Worm (Caenorhabditis elegans) whole organism, L1 larva: ENCODE measurements around the gene pap-1.

Experiments used
- C16A3.4 ChIP-seq: fragments of 150-350 bp; optimal IDR thresholded peaks from 2 replicates; lab custom pipeline; 2014; ENCODE audit warnings: missing biosample characterization, missing genetic modification characterization
- C34B4.2 ChIP-seq: sonication (generic microtip); optimal IDR thresholded peaks from 2 replicates; lab custom pipeline; 2017; ENCODE audit warnings: mild to moderate bottlenecking, missing genetic modification characterization, missing compliant biosample characterization
- aha-1 ChIP-seq: fragments of 150-350 bp; optimal IDR thresholded peaks from 2 replicates; lab custom pipeline; 2014; ENCODE audit warnings: missing biosample characterization, missing genetic modification characterization
- aly-2 ChIP-seq: fragments of 150-350 bp; optimal IDR thresholded peaks from 2 replicates; lab custom pipeline; 2014; ENCODE audit warnings: missing biosample characterization, missing genetic modification characterization
- blmp-1 ChIP-seq: fragments of 150-350 bp; optimal IDR thresholded peaks from 2 replicates; lab custom pipeline; 2014; ENCODE audit warnings: missing biosample characterization, missing genetic modification characterization
- ceh-63 ChIP-seq: fragments of 200-800 bp; sonication (Bioruptor generic); optimal IDR thresholded peaks from 2 replicates; lab custom pipeline; 2018; ENCODE audit warnings: mild to moderate bottlenecking, missing genetic modification characterization, missing compliant biosample characterization
- ceh-82 ChIP-seq, 3 experiments: fragments of 150-350 bp in 1 of 3; sonication (generic microtip) in 2 of 3; optimal IDR thresholded peaks; 2 replicates each; lab custom pipeline; 2014 to 2017; ENCODE audit warnings: missing biosample characterization in 3 of 3, missing genetic modification characterization in 3 of 3
- ceh-88 ChIP-seq: fragments of 200-800 bp; sonication (Bioruptor generic); IDR thresholded peaks from 2 replicates; pipeline ENCODE4 v1.3.6; 2022; ENCODE audit warnings: missing genetic modification characterization, missing compliant biosample characterization
- ces-1 ChIP-seq: fragments of 150-350 bp; optimal IDR thresholded peaks from 2 replicates; lab custom pipeline; 2014; ENCODE audit warnings: missing biosample characterization, missing genetic modification reagents, missing genetic modification characterization
- dpl-1 ChIP-seq, 3 experiments: fragments of 150-350 bp in 2 of 3; sonication (generic microtip) in 1 of 3; optimal IDR thresholded peaks; 2 replicates each; lab custom pipeline; 2014 to 2017; ENCODE audit warnings: missing biosample characterization in 3 of 3, missing genetic modification characterization in 3 of 3, missing genetic modification reagents in 3 of 3
- efl-1 ChIP-seq, 4 experiments: fragments of 150-350 bp; optimal IDR thresholded peaks in 3 of 4; peaks in 1 of 4; 1 replicate in 1 of 4; 2 replicates in 3 of 4; lab custom pipeline; 2014; ENCODE audit warnings: missing biosample characterization in 2 of 4, missing genetic modification characterization in 2 of 4, missing genetic modification reagents in 2 of 4
- egl-13 ChIP-seq: sonication (generic microtip); optimal IDR thresholded peaks from 2 replicates; lab custom pipeline; 2016; ENCODE audit warnings: missing genotype, missing genetic modification reagents, missing genetic modification characterization, missing compliant biosample characterization
- elt-2 ChIP-seq: sonication (generic microtip); optimal IDR thresholded peaks from 2 replicates; lab custom pipeline; 2016; ENCODE audit warnings: missing genetic modification characterization, mild to moderate bottlenecking, inconsistent platforms, missing compliant biosample characterization, missing genetic modification reagents
- fkh-8 ChIP-seq: sonication (generic microtip); optimal IDR thresholded peaks from 2 replicates; lab custom pipeline; 2016; ENCODE audit warnings: mild to moderate bottlenecking, missing genetic modification characterization, missing compliant biosample characterization
- fos-1 ChIP-seq: fragments of 150-350 bp; optimal IDR thresholded peaks from 2 replicates; lab custom pipeline; 2014; ENCODE audit warnings: missing biosample characterization, missing genetic modification characterization
- grh-1 ChIP-seq: fragments of 200-800 bp; sonication (Bioruptor generic); IDR thresholded peaks from 2 replicates; pipeline ENCODE4 v1.3.6; 2022; ENCODE audit warnings: missing genetic modification reagents, missing genetic modification characterization, missing compliant biosample characterization
- irx-1 ChIP-seq: sonication (generic microtip); optimal IDR thresholded peaks from 2 replicates; lab custom pipeline; 2016; ENCODE audit warnings: missing genetic modification characterization, missing compliant biosample characterization
- lin-13 ChIP-seq: fragments of 150-350 bp; optimal IDR thresholded peaks from 2 replicates; lab custom pipeline; 2014; ENCODE audit warnings: missing biosample characterization, missing genetic modification reagents, missing genetic modification characterization
- lin-39 ChIP-seq: fragments of 150-350 bp; optimal IDR thresholded peaks from 2 replicates; lab custom pipeline; 2014; ENCODE audit warnings: missing biosample characterization, missing genetic modification reagents, missing genetic modification characterization
- lir-3 ChIP-seq: sonication (generic microtip); optimal IDR thresholded peaks from 2 replicates; lab custom pipeline; 2016; ENCODE audit warnings: mild to moderate bottlenecking, missing genetic modification characterization, moderate library complexity, missing compliant biosample characterization; ENCODE audit not compliant: poor library complexity
- lsy-2 ChIP-seq, 2 experiments: fragments of 150-350 bp; optimal IDR thresholded peaks; 2 replicates each; lab custom pipeline; 2014; ENCODE audit warnings: missing biosample characterization in 2 of 2, missing genetic modification characterization in 2 of 2
- mdl-1 ChIP-seq, 2 experiments: fragments of 150-350 bp; optimal IDR thresholded peaks; 2 replicates each; lab custom pipeline; 2014 to 2017; ENCODE audit warnings: missing biosample characterization in 2 of 2, missing genetic modification characterization in 2 of 2, inconsistent platforms in 1 of 2
- mep-1 ChIP-seq: fragments of 150-350 bp; optimal IDR thresholded peaks from 2 replicates; lab custom pipeline; 2014; ENCODE audit warnings: missing biosample characterization, missing genetic modification characterization
- nhr-20 ChIP-seq: sonication (generic microtip); optimal IDR thresholded peaks from 2 replicates; lab custom pipeline; 2016; ENCODE audit warnings: mild to moderate bottlenecking, missing genetic modification characterization, missing compliant biosample characterization
- nhr-237 ChIP-seq: fragments of 150-350 bp; optimal IDR thresholded peaks from 2 replicates; lab custom pipeline; 2014; ENCODE audit warnings: missing biosample characterization, missing genetic modification characterization
- nhr-28 ChIP-seq: fragments of 150-350 bp; optimal IDR thresholded peaks from 2 replicates; lab custom pipeline; 2014; ENCODE audit warnings: missing biosample characterization, missing genetic modification characterization
- nhr-47 ChIP-seq: sonication (generic microtip); optimal IDR thresholded peaks from 2 replicates; lab custom pipeline; 2016; ENCODE audit warnings: mild to moderate bottlenecking, missing genetic modification characterization, moderate library complexity, missing compliant biosample characterization
- pax-3 ChIP-seq: fragments of 200-800 bp; sonication (Bioruptor generic); optimal IDR thresholded peaks from 2 replicates; lab custom pipeline; 2018; ENCODE audit warnings: mild to moderate bottlenecking, missing genetic modification characterization, moderate library complexity, missing compliant biosample characterization
- pqm-1 ChIP-seq: sonication (generic microtip); optimal IDR thresholded peaks from 3 replicates; lab custom pipeline; 2017; ENCODE audit warnings: missing biosample characterization, missing genetic modification characterization
- rnt-1 ChIP-seq: sonication (generic microtip); optimal IDR thresholded peaks from 2 replicates; lab custom pipeline; 2016; ENCODE audit warnings: mild to moderate bottlenecking, missing genetic modification characterization, moderate library complexity, missing compliant biosample characterization
- sox-4 ChIP-seq: sonication (generic microtip); optimal IDR thresholded peaks from 2 replicates; lab custom pipeline; 2016; ENCODE audit warnings: missing genetic modification characterization, missing compliant biosample characterization
- sptf-1 ChIP-seq: fragments of 150-350 bp; optimal IDR thresholded peaks from 2 replicates; lab custom pipeline; 2014; ENCODE audit warnings: missing biosample characterization, missing genetic modification characterization
- sup-37 ChIP-seq: fragments of 200-800 bp; sonication (Bioruptor generic); optimal IDR thresholded peaks from 2 replicates; lab custom pipeline; 2018; ENCODE audit warnings: mild to moderate bottlenecking, missing genetic modification characterization, missing compliant biosample characterization
- swsn-7 ChIP-seq: sonication (generic microtip); optimal IDR thresholded peaks from 2 replicates; lab custom pipeline; 2016; ENCODE audit warnings: missing genetic modification characterization, missing compliant biosample characterization
- tbx-2 ChIP-seq: sonication (generic microtip); optimal IDR thresholded peaks from 2 replicates; lab custom pipeline; 2016; ENCODE audit warnings: missing genetic modification characterization, missing compliant biosample characterization
- tlp-1 ChIP-seq: fragments of 150-350 bp; optimal IDR thresholded peaks from 2 replicates; lab custom pipeline; 2014; ENCODE audit warnings: missing biosample characterization, missing genetic modification characterization
- unc-130 ChIP-seq: fragments of 150-350 bp; optimal IDR thresholded peaks from 2 replicates; lab custom pipeline; 2017; ENCODE audit warnings: missing biosample characterization, missing genetic modification characterization, inconsistent platforms
- unc-86 ChIP-seq: sonication (generic microtip); optimal IDR thresholded peaks from 2 replicates; lab custom pipeline; 2016; ENCODE audit warnings: missing genetic modification characterization, missing compliant biosample characterization
- xbp-1 ChIP-seq: sonication (generic microtip); optimal IDR thresholded peaks from 2 replicates; lab custom pipeline; 2016; ENCODE audit warnings: missing genetic modification characterization, missing compliant biosample characterization
- zag-1 ChIP-seq: fragments of 150-350 bp; optimal IDR thresholded peaks from 2 replicates; lab custom pipeline; 2014; ENCODE audit warnings: missing biosample characterization, missing genetic modification characterization
- ztf-4 ChIP-seq: fragments of 150-350 bp; optimal IDR thresholded peaks from 2 replicates; lab custom pipeline; 2014; ENCODE audit warnings: missing biosample characterization, missing genetic modification characterization

Gene pap-1

DNA sequence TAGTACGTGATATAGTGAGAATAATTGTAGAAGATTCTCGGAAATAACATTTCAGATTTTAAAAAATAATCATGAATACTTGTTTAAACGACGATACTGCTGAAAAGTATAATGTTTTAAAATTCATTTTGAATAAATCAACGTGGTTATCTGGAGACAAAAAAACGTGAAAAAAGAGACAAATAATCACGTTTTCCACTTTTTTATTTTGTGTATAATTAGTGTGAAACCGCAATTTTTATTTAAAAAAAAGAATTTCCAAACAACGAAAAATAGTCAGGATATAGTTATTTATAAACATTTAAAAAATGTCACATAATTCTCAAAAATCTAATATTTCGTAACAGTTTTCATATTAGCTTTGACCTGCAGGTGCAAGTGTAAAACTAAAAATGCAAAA is 35.5 kb upstream of the pap-1 start, which contains the start of gene F15H10.7:
Gene F15H10.7 (minus strand): TSS at position 101 of the 400 bp plus-strand sequence.
- TF ChIP-seq egl-13 (tag; lab: Kevin White, UChicago), result no peak
- no peak for TF ChIP-seq ceh-82 (tag; optimal IDR thresholded peaks at IDR 0.05; lab: Kevin White, UChicago)
- TF ChIP-seq nhr-20 (tag; lab: Kevin White, UChicago), result no peak
- TF ChIP-seq grh-1, result no peak

DNA sequence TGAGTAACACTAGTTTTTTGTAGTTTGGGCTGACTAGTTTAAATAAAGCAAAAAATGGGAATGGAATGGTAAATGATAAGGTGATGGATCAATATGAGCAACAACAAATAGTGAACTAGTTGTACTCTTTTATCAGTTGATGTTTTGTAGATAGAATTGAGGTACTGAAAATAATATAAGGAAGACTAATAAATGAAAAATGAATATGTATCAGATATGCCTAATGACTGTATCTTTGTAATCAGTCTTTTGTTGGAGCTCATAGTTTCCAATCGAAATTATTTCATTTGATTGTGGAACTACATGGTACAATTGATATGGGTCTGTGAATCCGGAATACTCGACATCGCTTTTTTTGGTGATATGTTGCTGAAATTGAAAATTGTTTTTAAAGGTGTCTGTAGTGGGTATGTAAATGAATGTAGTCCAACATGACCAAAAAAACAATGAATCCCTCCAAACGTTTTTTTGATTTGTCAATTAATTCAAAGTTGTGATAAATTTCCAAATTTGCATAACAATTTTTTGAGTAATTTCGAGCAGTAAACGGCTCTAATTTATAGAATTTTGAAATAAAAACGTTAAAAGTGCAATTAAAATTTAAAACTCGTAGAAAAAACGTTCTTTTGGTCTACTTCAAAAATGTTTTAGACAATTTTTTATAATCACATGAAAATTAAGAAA is 31.6 kb upstream of the pap-1 start, which contains the start of gene F15H10.12:
Gene F15H10.12 (minus strand): TSS at position 51 of the 684 bp plus-strand sequence.
- TF ChIP-seq aha-1 (tag; lab: Kevin White, UChicago), result no peak
- TF ChIP-seq blmp-1 (tag; lab: Kevin White, UChicago), result no peak
- TF ChIP-seq dpl-1 (GFP tag; optimal IDR thresholded peaks at IDR 0.05; lab: Kevin White, UChicago), result no peak
- no peak for TF ChIP-seq mdl-1 (tag; optimal IDR thresholded peaks at IDR 0.05; lab: Kevin White, UChicago)
- no peak for TF ChIP-seq pax-3

DNA sequence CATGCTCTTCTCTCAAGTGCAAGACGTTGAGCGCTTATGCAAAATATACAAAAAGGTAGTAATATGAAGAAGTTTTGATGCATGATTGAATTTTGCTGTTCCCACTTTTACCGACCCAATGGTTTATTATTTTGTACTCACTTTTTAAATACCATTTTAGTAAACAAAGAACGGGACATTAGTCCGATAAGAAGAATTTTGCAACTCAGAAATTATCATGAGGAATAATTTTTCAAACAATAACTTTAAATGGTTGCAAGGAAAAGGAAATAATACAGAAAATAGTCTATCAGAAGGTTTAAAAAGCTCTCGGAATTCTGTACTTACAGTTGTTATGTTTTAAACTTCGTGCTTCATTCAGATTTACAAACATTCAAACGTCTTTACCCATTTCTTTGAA is 27.2 kb upstream of the pap-1 start, which contains the start of gene F15H10.9:
Gene F15H10.9 (minus strand): TSS at position 101 of the 400 bp plus-strand sequence.
- TF ChIP-seq ceh-82 (tag; optimal IDR thresholded peaks at IDR 0.05; lab: Kevin White, UChicago) (no peak), C34B4.2 (tag; lab: Kevin White, UChicago) (no peak), tlp-1 (no peak), xbp-1 (tag; lab: Kevin White, UChicago) (no peak), swsn-7 (tag; lab: Kevin White, UChicago) (no peak), ztf-4 (tag; lab: Kevin White, UChicago) (no peak), unc-130 (no peak), zag-1 (tag; lab: Kevin White, UChicago) (no peak), rnt-1 (tag; lab: Kevin White, UChicago) (no peak), nhr-28 (tag; lab: Kevin White, UChicago) (no peak), aha-1 (tag; lab: Kevin White, UChicago) (no peak), lin-13 (GFP tag; lab: Kevin White, UChicago) (no peak), aly-2 (tag; lab: Kevin White, UChicago) (no peak), sox-4 (tag; lab: Kevin White, UChicago) (no peak), unc-86 (tag; lab: Kevin White, UChicago) (no peak), lir-3 (no peak), lin-39 (tag; lab: Kevin White, UChicago) (no peak), fkh-8 (no peak), ceh-63 (GFP tag; lab: Kevin White, UChicago) (no peak), lsy-2 (tag; optimal IDR thresholded peaks at IDR 0.05; lab: Kevin White, UChicago) (no peak)
- TF ChIP-seq, all 84 proteins: peak for 0

DNA sequence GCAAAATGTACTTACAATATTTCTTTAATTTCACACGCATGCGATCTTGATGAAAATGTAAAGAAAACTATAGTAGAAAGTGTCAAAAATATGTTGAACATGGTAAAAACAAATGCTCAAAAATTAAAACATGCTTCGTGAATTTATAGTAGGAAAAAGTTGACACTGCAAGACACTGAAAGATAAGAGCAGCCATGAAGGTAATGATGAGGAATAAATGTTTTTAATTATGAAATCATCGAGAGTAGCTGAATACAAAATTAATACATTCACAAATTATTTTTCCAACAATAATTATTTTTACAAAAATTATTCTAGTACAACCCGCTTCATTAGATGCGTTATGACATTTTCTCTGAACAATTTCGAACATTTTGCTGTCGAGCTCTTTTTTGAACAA is 24.8 kb upstream of the pap-1 start, which contains the start of gene F15H10.10:
Gene F15H10.10 (minus strand): TSS at position 101 of the 400 bp plus-strand sequence.
- TF ChIP-seq efl-1 (optimal IDR thresholded peaks at IDR 0.05; lab: Kevin White, UChicago) (no peak), efl-1 (GFP tag; optimal IDR thresholded peaks at IDR 0.05 in 1 of 2; lab: Kevin White, UChicago) (no peak), sup-37 (GFP tag; lab: Kevin White, UChicago) (no peak), fos-1 (tag; lab: Kevin White, UChicago) (no peak), nhr-28 (tag; lab: Kevin White, UChicago) (no peak), pqm-1 (tag; lab: Kevin White, UChicago) (no peak), aha-1 (tag; lab: Kevin White, UChicago) (no peak), irx-1 (no peak), mep-1 (tag; lab: Kevin White, UChicago) (no peak), nhr-47 (tag; lab: Kevin White, UChicago) (no peak), sptf-1 (no peak), nhr-237 (tag; lab: Kevin White, UChicago) (no peak), ceh-88 (GFP tag; lab: Robert Waterston, UW) (no peak), C16A3.4 (tag; lab: Kevin White, UChicago) (no peak), ces-1 (GFP tag; lab: Kevin White, UChicago) (no peak), elt-2 (tag; lab: Kevin White, UChicago) (no peak), tbx-2 (tag; lab: Kevin White, UChicago) (no peak), dpl-1 (GFP tag; optimal IDR thresholded peaks at IDR 0.05; lab: Kevin White, UChicago) (no peak)
- TF ChIP-seq, all 84 proteins: peak for 0
